Fruit fly (Drosophila melanogaster): ENCODE results near the gene Frl.

The Frl gene

DNA sequence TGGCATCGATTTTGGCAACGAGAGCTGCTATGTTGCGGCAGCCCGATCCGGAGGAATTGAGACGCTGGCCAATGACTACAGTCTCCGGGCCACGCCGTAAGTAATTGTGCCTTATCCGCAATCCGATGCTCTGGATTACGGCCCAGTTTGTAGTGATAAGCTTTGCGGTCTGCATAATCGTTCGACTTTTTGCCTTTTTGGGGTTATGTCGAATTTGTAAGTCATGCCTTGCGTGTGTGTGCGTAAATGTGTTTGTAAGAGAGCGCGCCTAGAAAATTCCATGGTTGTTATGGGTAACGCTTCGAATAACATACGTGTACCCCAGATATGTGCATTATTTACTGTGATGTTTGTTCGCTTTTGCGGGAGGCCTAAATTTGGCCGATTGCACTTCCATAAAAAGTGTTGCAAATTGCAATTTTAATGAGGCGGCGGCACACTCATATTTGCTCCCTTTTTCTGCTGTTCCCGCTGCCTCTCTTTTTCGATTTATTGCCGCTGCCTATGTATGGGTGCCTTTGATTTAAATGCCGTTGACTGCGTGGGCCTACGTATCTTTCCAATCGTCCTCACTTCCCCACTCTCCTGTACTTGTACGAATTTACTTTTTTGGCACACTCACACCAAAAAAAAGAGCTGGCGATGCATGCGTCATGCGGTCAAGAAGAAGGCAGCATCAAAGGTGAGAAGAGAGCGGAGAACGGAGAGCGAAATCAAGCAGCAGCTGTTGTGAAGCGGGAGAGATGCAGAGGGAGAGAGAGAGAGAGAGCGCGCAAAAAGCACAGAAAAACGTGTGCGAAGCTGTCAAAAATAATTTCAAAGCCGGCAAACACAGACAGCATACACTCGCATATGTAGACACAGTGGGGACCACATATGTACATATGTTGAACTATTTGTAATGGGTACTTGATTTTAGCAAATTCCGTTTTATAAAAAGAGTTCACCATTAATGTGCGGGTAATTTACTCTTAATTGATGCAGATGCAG, 15.1 kb upstream of the Frl start (continued):
- TF ChIP-seq crp (GFP tag; optimal IDR thresholded peaks at IDR 0.05) (peak in 1 of 2 experiments; percentile 63), zen2 (GFP tag; IDR thresholded peaks at IDR 0.05; ENCODE audit: partially characterized antibody) (peak; percentile 45; the same call in 1 of the 3 replicates), grau (tag; optimal IDR thresholded peaks at IDR 0.05) (peak; percentile 81), kay (GFP tag; optimal IDR thresholded peaks at IDR 0.05) (peak; percentile 35), CG17385 (GFP tag; optimal IDR thresholded peaks at IDR 0.05) (peak; percentile 32), Awh (GFP tag; IDR thresholded peaks at IDR 0.05) (peak; percentile 11; the same call in 1 of the 2 replicates)

DNA sequence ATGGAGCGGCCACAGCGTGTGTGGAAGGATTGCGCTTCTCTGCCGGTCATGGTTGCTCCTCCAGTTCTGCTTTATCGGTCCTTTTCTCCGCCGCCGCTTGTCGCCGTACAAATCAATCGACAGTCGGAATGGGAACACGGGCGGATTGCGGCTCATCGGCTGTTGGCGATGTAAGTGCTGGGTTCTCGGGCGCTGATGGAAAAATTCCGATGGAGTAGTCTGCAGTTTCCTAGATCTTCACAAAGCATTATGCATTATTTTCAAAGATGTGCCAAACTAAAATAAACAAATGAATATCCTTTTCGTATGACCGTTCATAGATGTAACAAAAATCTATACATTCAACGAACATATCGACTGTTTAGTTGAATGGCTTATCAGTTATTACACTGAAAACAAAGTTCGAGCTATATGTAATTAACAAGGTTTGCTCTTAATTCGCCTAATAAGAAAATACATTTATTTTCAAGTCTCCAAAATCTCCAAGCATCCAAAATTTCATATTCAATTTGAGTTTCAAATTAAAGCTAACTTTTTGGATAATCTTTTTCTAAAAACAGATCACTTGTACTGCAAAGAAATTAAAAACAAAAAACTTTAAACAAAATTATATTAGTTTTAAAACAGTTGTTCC, 3.3 kb upstream of the Frl start, which contains the start of gene Neurl4:
Gene Neurl4 (minus strand): TSS at position 273 of the 634 bp plus-strand sequence.
- TF ChIP-seq CG2116 (GFP tag; optimal IDR thresholded peaks at IDR 0.05) (peak; percentile 23), CG10431 (GFP tag; optimal IDR thresholded peaks at IDR 0.05) (no peak), CG15269 (tag; optimal IDR thresholded peaks at IDR 0.05) (no peak), CG15073 (GFP tag; optimal IDR thresholded peaks at IDR 0.05) (no peak), CG7372 (GFP tag; IDR thresholded peaks at IDR 0.05) (0 out of 2 replicates have a peak, but pooled peaks have one; percentile 8), nerfin-2 (GFP tag; IDR thresholded peaks at IDR 0.05; ENCODE audit: partially characterized antibody) (no peak), CG10267 (tag; optimal IDR thresholded peaks at IDR 0.05) (peak; percentile 63), pfk (GFP tag; optimal IDR thresholded peaks at IDR 0.05) (no peak), slp2 (GFP tag; optimal IDR thresholded peaks at IDR 0.05) (peak; percentile 19), wdn (GFP tag; IDR thresholded peaks at IDR 0.05) (peak; percentile 25; the same call in 1 of the 2 replicates), CG9876 (GFP tag; optimal IDR thresholded peaks at IDR 0.05) (peak; percentile 51), phol (tag; optimal IDR thresholded peaks at IDR 0.05) (peak; percentile 87), her (GFP tag; optimal IDR thresholded peaks at IDR 0.05) (no peak), Ssrp (tag; optimal IDR thresholded peaks at IDR 0.05) (peak; percentile 80), CG12769 (tag; optimal IDR thresholded peaks at IDR 0.05) (no peak), CG4424 (GFP tag; optimal IDR thresholded peaks at IDR 0.05) (no peak), Lim3 (GFP tag; IDR thresholded peaks at IDR 0.05) (no peak), CG18599 (GFP tag; optimal IDR thresholded peaks at IDR 0.05) (no peak), CG14441 (GFP tag; IDR thresholded peaks at IDR 0.05) (peak; percentile 49), pho (GFP tag; optimal IDR thresholded peaks at IDR 0.05) (peak; percentile 40), dm (GFP tag; optimal IDR thresholded peaks at IDR 0.05) (peak; percentile 53), B-H2 (GFP tag; optimal IDR thresholded peaks at IDR 0.05) (no peak), CTCF (GFP tag; optimal IDR thresholded peaks at IDR 0.05) (no peak), emc (GFP tag; optimal IDR thresholded peaks at IDR 0.05) (no peak), CG17912 (GFP tag; optimal IDR thresholded peaks at IDR 0.05) (peak; percentile 20), ssp (GFP tag; IDR thresholded peaks at IDR 0.05) (peak; percentile 50), ab (GFP tag; optimal IDR thresholded peaks at IDR 0.05) (no peak), CG13287 (GFP tag; IDR thresholded peaks at IDR 0.05; ENCODE audit: partially characterized antibody) (peak; percentile 17; the same call in 1 of the 2 replicates), CrebB (tag; optimal IDR thresholded peaks at IDR 0.05) (peak; percentile 65), hb (GFP tag; IDR thresholded peaks at IDR 0.05; ENCODE audit: partially characterized antibody) (no peak), CG8765 (GFP tag; IDR thresholded peaks at IDR 0.05) (no peak), CG10209 (GFP tag; optimal IDR thresholded peaks at IDR 0.05) (no peak), Dek (tag; optimal IDR thresholded peaks at IDR 0.05) (peak; percentile 60), HLH4C (GFP tag; IDR thresholded peaks at IDR 0.05; ENCODE audit: partially characterized antibody) (no peak), ERR (GFP tag; optimal IDR thresholded peaks at IDR 0.05) (no peak), tup (GFP tag; optimal IDR thresholded peaks at IDR 0.05) (no peak), mirr (GFP tag; optimal IDR thresholded peaks at IDR 0.05) (no peak), HmgZ (tag; optimal IDR thresholded peaks at IDR 0.05) (peak; percentile 84), CG16779 (GFP tag; IDR thresholded peaks at IDR 0.05) (no peak), CG3065 (GFP tag; optimal IDR thresholded peaks at IDR 0.05) (peak; percentile 31)
